Worm (Caenorhabditis elegans) whole organism, midembryonic: ENCODE measurements around the gene F29C12.6.
"Not testable (repeated sequence)": the region's sequence is repeated elsewhere in the genome, so short reads cannot be mapped to it uniquely, and the experiment has no call there.

Experiments used
- T22C8.4 ChIP-seq: fragments of 200-800 bp; sonication (Bioruptor generic); IDR thresholded peaks from 2 replicates; pipeline ENCODE4 v1.3.6; 2022; ENCODE audit warnings: missing genetic modification characterization, missing compliant biosample characterization
- cog-1 ChIP-seq: sonication (generic microtip); optimal IDR thresholded peaks from 2 replicates; lab custom pipeline; 2016; ENCODE audit warnings: missing genetic modification characterization, missing compliant biosample characterization
- flt-1 ChIP-seq: fragments of 200-800 bp; sonication (Bioruptor generic); IDR thresholded peaks from 2 replicates; pipeline ENCODE4 v1.3.6; 2022; ENCODE audit warnings: missing genetic modification characterization, missing compliant biosample characterization
- klf-2 ChIP-seq: fragments of 200-800 bp; sonication (Bioruptor generic); conservative IDR thresholded peaks from 2 replicates; pipeline ENCODE4 v1.3.6; 2022; ENCODE audit warnings: missing genetic modification reagents, missing genetic modification characterization, missing compliant biosample characterization
- med-1 ChIP-seq: sonication (generic microtip); optimal IDR thresholded peaks from 2 replicates; lab custom pipeline; 2017; ENCODE audit warnings: missing genetic modification characterization, mild to moderate bottlenecking, missing compliant biosample characterization, antibody characterized with exemption, missing genetic modification reagents; ENCODE audit not compliant: insufficient read depth
- ref-1 ChIP-seq: fragments of 200-800 bp; sonication (Bioruptor generic); conservative IDR thresholded peaks from 2 replicates; pipeline ENCODE4 v1.3.6; 2022; ENCODE audit warnings: missing genetic modification reagents, missing genetic modification characterization, missing compliant biosample characterization
- tab-1 ChIP-seq: fragments of 200-800 bp; sonication (Bioruptor generic); IDR thresholded peaks from 2 replicates; pipeline ENCODE4 v1.3.6; 2022; ENCODE audit warnings: missing genetic modification characterization, missing compliant biosample characterization
- ztf-23 ChIP-seq: fragments of 200-800 bp; sonication (Bioruptor generic); IDR thresholded peaks from 2 replicates; pipeline ENCODE4 v1.3.6; 2022; ENCODE audit warnings: missing genetic modification reagents, missing genetic modification characterization, missing compliant biosample characterization
- ztf-29 ChIP-seq: fragments of 200-800 bp; sonication (Bioruptor generic); IDR thresholded peaks from 2 replicates; pipeline ENCODE4 v1.3.6; 2022; ENCODE audit warnings: missing genetic modification reagents, missing genetic modification characterization, missing compliant biosample characterization

Gene F29C12.6

ce11 chrII:13129602-13130001 is at the start of gene F29C12.6:
TSS of gene F29C12.6 (plus strand) at chrII:13129902.
- TF ChIP-seq T22C8.4 (GFP tag; lab: Robert Waterston, UW) (no peak), tab-1 (no peak), klf-2 (no peak), ref-1 (no peak), cog-1 (no peak), ztf-23 (GFP tag; lab: Robert Waterston, UW) (no peak), med-1 (GFP tag; lab: Kevin White, UChicago) (no peak), ztf-29 (no peak), flt-1 (GFP tag; lab: Robert Waterston, UW) (no peak)

- not testable (repeated sequence) for TF ChIP-seq med-1 (GFP tag; lab: Kevin White, UChicago); tab-1; ztf-29
These were observed 49.1 kb upstream of the F29C12.6 start, which contains the start of gene Y81G3A.2 for ce11 chrII:13080607-13081006. TSS of gene Y81G3A.2 (plus strand) at chrII:13080907.

- not testable (repeated sequence) for TF ChIP-seq ref-1, klf-2, ztf-29
These were observed 47.3 kb upstream of the F29C12.6 start, which contains the start of gene Y81G3A.6 for ce11 chrII:13082403-13082802. TSS of gene Y81G3A.6 (minus strand) at chrII:13082503.

ce11 chrII:13083752-13084214 is 45.9 kb upstream of the F29C12.6 start, which contains the start of the genes Y81G3A.1 and gcn-2:
TSS of gene Y81G3A.1 (minus strand) at chrII:13083926.
TSS of gene gcn-2 (plus strand) at chrII:13084164.
- TF ChIP-seq T22C8.4 (GFP tag; lab: Robert Waterston, UW) = no peak
- TF ChIP-seq klf-2 = no peak
- no peak for TF ChIP-seq tab-1
- TF ChIP-seq cog-1 = no peak
- no peak for TF ChIP-seq flt-1 (GFP tag; lab: Robert Waterston, UW)
- no peak for TF ChIP-seq ref-1
- TF ChIP-seq med-1 (GFP tag; lab: Kevin White, UChicago) = no peak

ce11 chrII:13085951-13086350 is 43.8 kb upstream of the F29C12.6 start:
- no peak for TF ChIP-seq tab-1
- no peak for TF ChIP-seq flt-1 (GFP tag; lab: Robert Waterston, UW)
- TF ChIP-seq klf-2 = no peak
- no peak for TF ChIP-seq cog-1
- no peak for TF ChIP-seq med-1 (GFP tag; lab: Kevin White, UChicago)
- TF ChIP-seq ref-1 = no peak
- no peak for TF ChIP-seq T22C8.4 (GFP tag; lab: Robert Waterston, UW)
- no peak for TF ChIP-seq ztf-29
- no peak for TF ChIP-seq ztf-23 (GFP tag; lab: Robert Waterston, UW)

- TF ChIP-seq klf-2 = no peak
- TF ChIP-seq med-1 (GFP tag; lab: Kevin White, UChicago) = no peak
- TF ChIP-seq cog-1 = no peak
- no peak for TF ChIP-seq tab-1
- TF ChIP-seq T22C8.4 (GFP tag; lab: Robert Waterston, UW) = no peak
- no peak for TF ChIP-seq flt-1 (GFP tag; lab: Robert Waterston, UW)
- no peak for TF ChIP-seq ztf-23 (GFP tag; lab: Robert Waterston, UW)
- TF ChIP-seq ztf-29 = no peak
- TF ChIP-seq ref-1 = no peak
These were observed 38.6 kb upstream of the F29C12.6 start, which contains the start of gene Y81G3A.4 for ce11 chrII:13091123-13091522. TSS of gene Y81G3A.4 (plus strand) at chrII:13091423.

- TF ChIP-seq flt-1 (GFP tag; lab: Robert Waterston, UW) (no peak), med-1 (GFP tag; lab: Kevin White, UChicago) (no peak), tab-1 (no peak), ztf-29 (no peak), T22C8.4 (GFP tag; lab: Robert Waterston, UW) (no peak), klf-2 (no peak), ztf-23 (GFP tag; lab: Robert Waterston, UW) (no peak)
These were observed 37.8 kb upstream of the F29C12.6 start for ce11 chrII:13091857-13092256.

- no peak for TF ChIP-seq cog-1
- TF ChIP-seq ref-1 = no peak
- no peak for TF ChIP-seq ztf-29
- no peak for TF ChIP-seq ztf-23 (GFP tag; lab: Robert Waterston, UW)
- no peak for TF ChIP-seq med-1 (GFP tag; lab: Kevin White, UChicago)
- TF ChIP-seq T22C8.4 (GFP tag; lab: Robert Waterston, UW) = no peak
- no peak for TF ChIP-seq klf-2
- TF ChIP-seq flt-1 (GFP tag; lab: Robert Waterston, UW) = no peak
These were observed 33.4 kb upstream of the F29C12.6 start for ce11 chrII:13096345-13096744.

ce11 chrII:13098175-13098574 is 31.5 kb upstream of the F29C12.6 start, which contains the start of gene col-86:
TSS of gene col-86 (minus strand) at chrII:13098275.
- TF ChIP-seq tab-1 (no peak), ztf-23 (GFP tag; lab: Robert Waterston, UW) (no peak), ref-1 (no peak), med-1 (GFP tag; lab: Kevin White, UChicago) (no peak), klf-2 (no peak), ztf-29 (no peak), flt-1 (GFP tag; lab: Robert Waterston, UW) (no peak), cog-1 (no peak), T22C8.4 (GFP tag; lab: Robert Waterston, UW) (no peak)

ce11 chrII:13107719-13108118 is 22.0 kb upstream of the F29C12.6 start, which contains the start of gene pqn-32:
TSS of gene pqn-32 (plus strand) at chrII:13108019.
- TF ChIP-seq klf-2 = no peak
- TF ChIP-seq flt-1 (GFP tag; lab: Robert Waterston, UW) = no peak
- TF ChIP-seq med-1 (GFP tag; lab: Kevin White, UChicago) = no peak

- TF ChIP-seq T22C8.4 (GFP tag; lab: Robert Waterston, UW) = no peak
- TF ChIP-seq ref-1 = no peak
These were observed 13.0 kb upstream of the F29C12.6 start, which contains the start of gene rict-1 for ce11 chrII:13116710-13117109. TSS of gene rict-1 (minus strand) at chrII:13116810.
